Worm (Caenorhabditis elegans) whole organism, late embryonic: ENCODE data around the gene nlp-76.

Experiments used
- F13H6.1 ChIP-seq: sonication (generic microtip); optimal IDR thresholded peaks from 2 replicates; lab custom pipeline; 2016; ENCODE audit warnings: missing genetic modification characterization, missing compliant biosample characterization
- T23F11.4 ChIP-seq: fragments of 200-800 bp; sonication (Bioruptor generic); optimal IDR thresholded peaks from 2 replicates; lab custom pipeline; 2018; ENCODE audit warnings: mild to moderate bottlenecking, missing genetic modification characterization, missing compliant biosample characterization
- ahr-1 ChIP-seq: sonication (generic microtip); optimal IDR thresholded peaks from 2 replicates; lab custom pipeline; 2016; ENCODE audit warnings: missing genetic modification characterization, missing compliant biosample characterization
- ceh-18 ChIP-seq: sonication (generic microtip); optimal IDR thresholded peaks from 2 replicates; lab custom pipeline; 2016; ENCODE audit warnings: missing genetic modification characterization, missing compliant biosample characterization
- ceh-19 ChIP-seq: fragments of 200-800 bp; sonication (Bioruptor generic); optimal IDR thresholded peaks from 2 replicates; lab custom pipeline; 2018; ENCODE audit warnings: mild to moderate bottlenecking, missing genetic modification characterization, missing compliant biosample characterization
- ceh-2 ChIP-seq: sonication (generic microtip); optimal IDR thresholded peaks from 2 replicates; lab custom pipeline; 2016; ENCODE audit warnings: missing genotype, missing genetic modification characterization, missing compliant biosample characterization
- ceh-22 ChIP-seq: sonication (generic microtip); optimal IDR thresholded peaks from 2 replicates; lab custom pipeline; 2017; ENCODE audit warnings: missing biosample characterization, missing genetic modification characterization
- ceh-34 ChIP-seq: sonication (generic microtip); optimal IDR thresholded peaks from 2 replicates; lab custom pipeline; 2016; ENCODE audit warnings: mild to moderate bottlenecking, missing genetic modification characterization, missing compliant biosample characterization
- ceh-48 ChIP-seq: sonication (generic microtip); optimal IDR thresholded peaks from 2 replicates; lab custom pipeline; 2016; ENCODE audit warnings: missing genetic modification characterization, inconsistent platforms, missing compliant biosample characterization
- dmd-4 ChIP-seq: sonication (generic microtip); optimal IDR thresholded peaks from 2 replicates; lab custom pipeline; 2016; ENCODE audit warnings: borderline replicate concordance, missing genetic modification characterization, missing compliant biosample characterization
- elt-2 ChIP-seq: sonication (generic microtip); optimal IDR thresholded peaks from 2 replicates; lab custom pipeline; 2016; ENCODE audit warnings: missing genetic modification reagents, missing genetic modification characterization, missing compliant biosample characterization
- elt-4 ChIP-seq: sonication (generic microtip); optimal IDR thresholded peaks from 2 replicates; lab custom pipeline; 2016; ENCODE audit warnings: missing genetic modification characterization, missing compliant biosample characterization
- fax-1 ChIP-seq: sonication (generic microtip); optimal IDR thresholded peaks from 2 replicates; lab custom pipeline; 2016; ENCODE audit warnings: missing genotype, missing genetic modification characterization, missing compliant biosample characterization
- hlh-15 ChIP-seq: sonication (generic microtip); optimal IDR thresholded peaks from 2 replicates; lab custom pipeline; 2016; ENCODE audit warnings: missing genetic modification characterization, missing compliant biosample characterization
- hlh-6 ChIP-seq: sonication (generic microtip); optimal IDR thresholded peaks from 2 replicates; lab custom pipeline; 2016; ENCODE audit warnings: missing genotype, missing genetic modification characterization, missing compliant biosample characterization
- madf-2 ChIP-seq: sonication (generic microtip); optimal IDR thresholded peaks from 2 replicates; lab custom pipeline; 2017; ENCODE audit warnings: missing genetic modification characterization, missing compliant biosample characterization
- mec-3 ChIP-seq: sonication (generic microtip); optimal IDR thresholded peaks from 2 replicates; lab custom pipeline; 2016; ENCODE audit warnings: borderline replicate concordance, missing genetic modification characterization, missing compliant biosample characterization
- nhr-11 ChIP-seq: fragments of 150-350 bp; optimal IDR thresholded peaks from 2 replicates; lab custom pipeline; 2014; ENCODE audit warnings: missing biosample characterization, missing genetic modification characterization
- nhr-232 ChIP-seq: sonication (generic microtip); optimal IDR thresholded peaks from 2 replicates; lab custom pipeline; 2016; ENCODE audit warnings: missing genetic modification characterization, missing compliant biosample characterization
- npax-4 ChIP-seq: sonication (generic microtip); optimal IDR thresholded peaks from 2 replicates; lab custom pipeline; 2016; ENCODE audit warnings: missing genetic modification characterization, missing compliant biosample characterization
- odd-2 ChIP-seq: sonication (generic microtip); optimal IDR thresholded peaks from 2 replicates; lab custom pipeline; 2017; ENCODE audit warnings: antibody characterized with exemption, mild to moderate bottlenecking, missing genetic modification characterization, missing compliant biosample characterization
- pag-3 ChIP-seq: sonication (generic microtip); optimal IDR thresholded peaks from 2 replicates; lab custom pipeline; 2016; ENCODE audit warnings: missing compliant biosample characterization, missing genetic modification characterization, borderline replicate concordance
- pha-4 ChIP-seq: fragments of 150-350 bp; optimal IDR thresholded peaks from 2 replicates; lab custom pipeline; 2018; ENCODE audit warnings: missing biosample characterization, missing genetic modification reagents, missing genetic modification characterization
- ref-2 ChIP-seq: sonication (generic microtip); optimal IDR thresholded peaks from 2 replicates; lab custom pipeline; 2016; ENCODE audit warnings: missing genetic modification characterization, missing compliant biosample characterization
- rnt-1 ChIP-seq: sonication (generic microtip); optimal IDR thresholded peaks from 2 replicates; lab custom pipeline; 2016; ENCODE audit warnings: missing genetic modification characterization, missing compliant biosample characterization
- sox-2 ChIP-seq: fragments of 200-800 bp; sonication (Bioruptor generic); IDR thresholded peaks from 2 replicates; pipeline ENCODE4 v1.3.6; 2022; ENCODE audit warnings: missing genetic modification reagents, missing genetic modification characterization, missing compliant biosample characterization
- syd-9 ChIP-seq: sonication (generic microtip); optimal IDR thresholded peaks from 2 replicates; lab custom pipeline; 2016; ENCODE audit warnings: mild to moderate bottlenecking, missing genetic modification characterization, moderate library complexity, missing compliant biosample characterization
- tbx-2 ChIP-seq: sonication (generic microtip); optimal IDR thresholded peaks from 2 replicates; lab custom pipeline; 2016; ENCODE audit warnings: missing genetic modification characterization, missing compliant biosample characterization
- tbx-7 ChIP-seq: sonication (generic microtip); optimal IDR thresholded peaks from 2 replicates; lab custom pipeline; 2016; ENCODE audit warnings: missing genotype, missing genetic modification characterization, missing compliant biosample characterization
- unc-3 ChIP-seq, 2 experiments: fragments of 200-800 bp in 1 of 2; sonication (Bioruptor generic) in 1 of 2; sonication (generic microtip) in 1 of 2; conservative IDR thresholded peaks in 1 of 2; optimal IDR thresholded peaks in 1 of 2; 2 replicates each; pipeline versions ENCODE4 v1.3.6 to Lab custom; 2016 to 2022; ENCODE audit warnings: missing compliant biosample characterization in 2 of 2, missing genetic modification characterization in 2 of 2, missing genetic modification reagents in 1 of 2
- unc-42 ChIP-seq: sonication (generic microtip); optimal IDR thresholded peaks from 2 replicates; lab custom pipeline; 2016; ENCODE audit warnings: missing genotype, missing genetic modification characterization, missing compliant biosample characterization
- zip-5 ChIP-seq: sonication (generic microtip); optimal IDR thresholded peaks from 2 replicates; lab custom pipeline; 2016; ENCODE audit warnings: missing genetic modification characterization, missing compliant biosample characterization
- ztf-16 ChIP-seq: sonication (generic microtip); optimal IDR thresholded peaks from 2 replicates; lab custom pipeline; 2017; ENCODE audit warnings: missing genetic modification characterization, missing compliant biosample characterization

The nlp-76 gene

DNA sequence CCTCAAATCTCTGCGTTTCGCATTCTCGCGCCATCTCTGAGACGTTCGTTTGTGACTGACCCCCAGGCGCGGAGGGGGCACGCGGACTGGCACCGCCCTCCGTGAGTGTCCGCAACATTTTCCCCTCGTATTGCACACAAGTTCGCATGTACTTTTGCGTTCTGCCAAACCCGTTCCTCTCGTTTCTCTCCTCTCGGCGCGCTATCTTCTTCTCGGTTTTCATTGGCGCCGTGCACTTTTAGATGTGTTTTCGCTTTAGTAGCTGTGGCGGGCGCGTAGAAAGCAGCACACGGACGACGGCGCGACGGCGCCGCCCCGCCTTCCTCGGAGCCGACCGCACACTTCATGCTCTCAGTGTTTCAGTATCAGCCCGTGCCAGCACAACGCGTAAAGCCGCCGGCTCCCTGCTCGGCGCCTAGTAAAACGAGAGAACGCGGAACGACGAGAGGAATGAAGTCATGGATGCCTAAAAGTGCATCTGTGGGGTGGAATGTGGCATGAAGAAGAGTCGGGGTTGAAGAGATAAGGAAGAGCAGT lies 8.3 kb downstream of the nlp-76 start (continued):
- TF ChIP-seq tbx-7 (tag; lab: Kevin White, UChicago): no peak
- TF ChIP-seq ahr-1: no peak
- no peak for TF ChIP-seq ceh-18
- TF ChIP-seq, all 69 proteins: peak for 6

ce11 chrX:12646546-12647167 lies 17.0 kb downstream of the nlp-76 start, which contains the start of gene zmp-5:
Gene zmp-5 (plus strand): TSS chrX:12647117.
- TF ChIP-seq sox-2: no peak
- no peak for TF ChIP-seq rnt-1 (tag; lab: Kevin White, UChicago)
- no peak for TF ChIP-seq dmd-4 (tag; lab: Kevin White, UChicago)
- TF ChIP-seq ceh-19: no peak
- TF ChIP-seq ceh-48: no peak
- TF ChIP-seq T23F11.4 (GFP tag; lab: Kevin White, UChicago): no peak
- TF ChIP-seq zip-5 (tag; lab: Kevin White, UChicago): no peak
- no peak for TF ChIP-seq madf-2 (tag; lab: Kevin White, UChicago)
- no peak for TF ChIP-seq tbx-2 (tag; lab: Kevin White, UChicago)

DNA sequence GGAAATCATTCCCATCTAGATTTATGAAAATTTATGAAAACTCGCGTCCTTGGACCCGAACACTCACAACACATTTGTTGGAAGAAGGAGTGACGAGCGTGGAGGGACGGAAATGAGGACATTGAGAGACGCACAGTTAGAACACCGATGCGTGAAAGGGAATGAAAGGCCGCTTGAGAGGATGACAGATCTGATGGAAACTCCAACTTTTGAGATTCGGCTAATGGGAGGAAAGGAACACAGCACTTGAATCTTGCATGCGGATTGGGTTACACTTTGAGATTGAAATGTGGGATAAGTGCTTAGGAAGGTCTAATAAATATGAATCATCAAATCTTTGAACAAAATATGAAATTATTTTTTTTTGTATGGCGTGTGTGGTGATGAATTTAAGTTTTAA lies 17.9 kb downstream of the nlp-76 start:
- TF ChIP-seq nhr-11 (tag; lab: Kevin White, UChicago): no peak
- no peak for TF ChIP-seq ref-2 (tag; lab: Kevin White, UChicago)
- no peak for TF ChIP-seq pha-4 (tag; lab: Kevin White, UChicago)
- TF ChIP-seq unc-42: no peak
- TF ChIP-seq npax-4 (tag; lab: Kevin White, UChicago): no peak
- no peak for TF ChIP-seq nhr-232
- no peak for TF ChIP-seq elt-2
- no peak for TF ChIP-seq ceh-22 (tag; lab: Kevin White, UChicago)
- no peak for TF ChIP-seq F13H6.1
- no peak for TF ChIP-seq fax-1 (tag; lab: Kevin White, UChicago)
- TF ChIP-seq zip-5 (tag; lab: Kevin White, UChicago): no peak
- TF ChIP-seq ceh-2 (tag; lab: Kevin White, UChicago): no peak
- no peak for TF ChIP-seq madf-2 (tag; lab: Kevin White, UChicago)
- TF ChIP-seq ztf-16 (tag; lab: Kevin White, UChicago): no peak
- TF ChIP-seq hlh-15 (tag; lab: Kevin White, UChicago): no peak
- TF ChIP-seq mec-3 (tag; lab: Kevin White, UChicago): no peak
- no peak for TF ChIP-seq unc-3 (GFP tag; conservative IDR thresholded peaks at IDR 0.05; lab: Robert Waterston, UW)
- no peak for TF ChIP-seq unc-3 (tag; optimal IDR thresholded peaks at IDR 0.05; lab: Kevin White, UChicago)
- no peak for TF ChIP-seq ceh-18
- no peak for TF ChIP-seq ahr-1

DNA sequence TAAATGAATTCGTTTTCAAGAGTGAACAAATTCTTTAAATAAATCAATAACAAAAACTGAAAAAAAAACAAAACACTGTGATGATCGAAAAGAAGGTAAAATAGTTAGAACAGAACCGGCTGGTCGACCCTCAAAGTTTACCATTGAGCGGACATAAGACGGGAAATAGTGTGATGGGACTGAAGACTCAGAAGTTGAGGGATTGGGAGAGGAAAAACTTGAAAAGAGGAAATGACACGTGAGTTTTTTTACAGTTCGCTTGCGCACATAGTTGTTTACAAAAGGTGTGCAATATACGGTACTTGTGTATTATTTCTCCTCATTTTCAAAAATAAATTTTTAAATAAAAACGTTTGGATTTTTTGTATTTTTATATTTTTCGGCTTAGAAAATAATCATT lies 20.8 kb downstream of the nlp-76 start:
- TF ChIP-seq pag-3 (tag; lab: Kevin White, UChicago) (no peak), elt-4 (no peak), ceh-34 (tag; lab: Kevin White, UChicago) (no peak), syd-9 (tag; lab: Kevin White, UChicago) (no peak), odd-2 (tag; lab: Kevin White, UChicago) (no peak), hlh-15 (tag; lab: Kevin White, UChicago) (no peak)

DNA sequence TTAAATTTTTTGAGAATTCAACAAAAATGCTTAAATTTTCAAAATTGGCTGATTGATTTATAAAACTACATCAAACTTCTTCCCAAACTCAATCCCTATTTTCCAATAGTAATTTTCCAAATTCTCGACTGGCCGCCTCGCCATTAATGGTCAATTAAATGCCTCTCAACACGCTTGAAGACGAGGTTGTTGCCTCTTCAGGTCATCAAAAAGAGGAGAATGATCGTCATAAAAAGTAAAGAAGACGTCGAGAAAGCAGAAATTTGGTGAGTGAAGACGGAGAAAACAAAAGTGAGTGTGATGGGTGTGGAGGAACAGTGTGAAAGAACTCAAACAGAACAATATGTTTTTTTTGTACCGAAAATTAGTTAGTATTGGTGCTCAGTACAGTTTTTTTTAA lies 22.7 kb downstream of the nlp-76 start:
- no peak for TF ChIP-seq ceh-22 (tag; lab: Kevin White, UChicago)
- no peak for TF ChIP-seq mec-3 (tag; lab: Kevin White, UChicago)
- no peak for TF ChIP-seq hlh-6 (tag; lab: Kevin White, UChicago)
